Fruit fly (Drosophila melanogaster): ENCODE measurements around the gene Ostgamma.

DNA sequence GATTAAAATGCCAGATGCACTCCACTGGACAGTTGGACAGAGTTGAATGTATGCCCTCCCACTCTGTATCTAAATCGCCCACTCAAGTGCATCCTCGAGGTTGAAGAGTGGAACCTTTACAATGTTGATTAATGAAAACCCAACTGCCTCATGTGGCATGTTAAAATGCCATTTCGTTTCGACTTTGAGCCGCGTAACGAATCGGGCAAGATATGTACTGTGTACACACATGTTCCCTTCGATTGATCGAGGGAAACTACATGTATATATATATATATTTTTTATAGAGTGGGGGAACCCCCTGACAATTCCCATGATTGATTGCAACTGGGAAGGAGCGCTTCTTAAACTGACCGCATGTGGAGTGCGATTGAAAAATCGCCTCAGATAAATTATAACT lies 19.9 kb downstream of the Ostgamma start:
- TF ChIP-seq Mnt (GFP tag; optimal IDR thresholded peaks at IDR 0.05) (no peak), CG12768 (GFP tag; optimal IDR thresholded peaks at IDR 0.05) (no peak), cic (GFP tag; optimal IDR thresholded peaks at IDR 0.05) (no peak), CG5204 (GFP tag; optimal IDR thresholded peaks at IDR 0.05) (no peak), CG7101 (tag; optimal IDR thresholded peaks at IDR 0.05) (no peak), CG11617 (GFP tag; optimal IDR thresholded peaks at IDR 0.05) (no peak), CG14711 (tag; optimal IDR thresholded peaks at IDR 0.05) (no peak), toe (GFP tag; optimal IDR thresholded peaks at IDR 0.05) (no peak), bab1 (GFP tag; optimal IDR thresholded peaks at IDR 0.05) (no peak), pad (GFP tag; optimal IDR thresholded peaks at IDR 0.05) (no peak), Hr96 (GFP tag; optimal IDR thresholded peaks at IDR 0.05) (no peak)
